Worm (Caenorhabditis elegans) whole organism, young adult: ENCODE data around the gene cogc-6.

Source experiments
- chd-7 ChIP-seq: sonication (generic microtip); optimal IDR thresholded peaks from 2 replicates; lab custom pipeline; 2016; ENCODE audit warnings: mild to moderate bottlenecking, missing genetic modification characterization, moderate library complexity, missing compliant biosample characterization
- pha-4 ChIP-seq: fragments of 150-350 bp; sonication (generic microtip); optimal IDR thresholded peaks from 2 replicates; lab custom pipeline; 2014; ENCODE audit warnings: missing biosample characterization, missing genetic modification reagents, missing genetic modification characterization

- no peak for TF ChIP-seq chd-7
- no peak for TF ChIP-seq pha-4
Measured at ce11 chrV:8190016-8190415, 31.1 kb downstream of the cogc-6 start, which contains the start of gene F20D6.12.
